Worm (Caenorhabditis elegans) whole organism, L4/young adult: ENCODE data around the gene ZK1236.5.

ENCODE experiments used
- W03F9.2 ChIP-seq: fragments of 150-350 bp; optimal IDR thresholded peaks from 2 replicates; lab custom pipeline; 2014; ENCODE audit warnings: missing biosample characterization, missing genetic modification characterization
- dao-5 ChIP-seq: sonication (generic microtip); optimal IDR thresholded peaks from 2 replicates; lab custom pipeline; 2016; ENCODE audit warnings: missing genotype, missing genetic modification characterization, moderate library complexity, missing compliant biosample characterization
- him-1 ChIP-seq: sonication (generic microtip); optimal IDR thresholded peaks from 2 replicates; lab custom pipeline; 2016; ENCODE audit warnings: missing genotype, missing genetic modification reagents, missing genetic modification characterization, missing compliant biosample characterization

ZK1236.5 gene

DNA sequence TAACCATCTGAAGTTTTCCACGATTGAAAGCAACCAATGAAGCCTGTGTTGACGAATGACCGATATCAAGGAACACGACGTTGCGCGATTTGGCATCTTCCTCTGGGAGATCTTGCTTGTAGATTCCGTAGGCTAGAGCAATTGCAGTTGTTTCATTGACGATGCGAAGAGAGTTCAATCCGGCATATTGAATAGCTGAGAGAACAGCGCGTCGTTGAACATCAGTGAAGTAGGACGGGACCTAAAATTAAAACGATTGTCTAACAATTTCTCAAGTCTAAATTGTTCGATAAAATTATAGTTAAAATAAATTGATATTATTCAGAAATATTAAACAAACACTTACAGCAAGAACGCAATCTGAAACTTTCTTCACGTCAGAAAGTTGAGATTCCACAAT is 14.0 kb upstream of the ZK1236.5 start:
- TF ChIP-seq dao-5 (no peak), W03F9.2 (tag; lab: Kevin White, UChicago) (no peak)

DNA sequence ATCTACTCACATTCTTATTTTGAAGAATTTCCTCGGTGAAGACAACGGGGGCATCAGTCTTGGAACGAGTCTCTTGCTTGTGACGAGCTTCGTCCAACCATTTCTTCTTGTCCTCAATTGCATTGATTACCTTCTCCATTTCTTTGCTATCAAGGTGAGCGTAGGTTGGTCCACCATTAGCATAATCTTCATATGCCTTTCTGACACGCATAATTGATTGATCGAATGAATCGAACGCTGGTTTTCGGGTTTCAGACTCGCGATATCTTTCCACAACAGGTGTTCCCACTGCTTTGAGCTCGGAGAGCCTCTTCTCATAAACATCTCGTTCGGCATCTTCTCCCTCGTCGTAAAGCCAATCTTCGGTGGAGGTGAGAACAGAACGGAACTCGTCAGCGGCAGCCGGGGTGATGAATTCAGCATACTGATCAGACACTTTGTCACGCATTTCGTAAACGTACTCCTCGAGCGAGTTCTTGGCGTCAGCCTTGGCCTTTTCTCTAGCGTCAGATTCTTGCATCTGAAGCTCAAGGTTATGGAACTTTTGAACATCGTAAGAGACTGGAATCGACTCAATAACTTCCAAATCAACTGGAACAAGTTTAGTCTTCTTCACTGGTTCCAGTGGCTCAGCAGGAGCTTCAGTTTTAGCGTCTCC is 12.5 kb upstream of the ZK1236.5 start:
- TF ChIP-seq W03F9.2 (tag; lab: Kevin White, UChicago) = no peak
- TF ChIP-seq him-1 (tag; lab: Kevin White, UChicago) = no peak
- TF ChIP-seq dao-5 = no peak

- TF ChIP-seq W03F9.2 (tag; lab: Kevin White, UChicago) (peak; percentile 91), dao-5 (no peak), him-1 (tag; lab: Kevin White, UChicago) (no peak)
Measured at ce11 chrIII:8443557-8444131, 11.6 kb upstream of the ZK1236.5 start, which contains the start of gene ufbp-1. ufbp-1 (minus strand) TSS chrIII:8443607.

- TF ChIP-seq him-1 (tag; lab: Kevin White, UChicago) (no peak), dao-5 (no peak), W03F9.2 (tag; lab: Kevin White, UChicago) (no peak)
Measured at ce11 chrIII:8439312-8439711, 7.3 kb upstream of the ZK1236.5 start, which contains the start of gene pqn-96. pqn-96 (minus strand) TSS chrIII:8439412.

ce11 chrIII:8437763-8438414 is 5.9 kb upstream of the ZK1236.5 start:
- TF ChIP-seq W03F9.2 (tag; lab: Kevin White, UChicago) (no peak), dao-5 (no peak), him-1 (tag; lab: Kevin White, UChicago) (no peak)

DNA sequence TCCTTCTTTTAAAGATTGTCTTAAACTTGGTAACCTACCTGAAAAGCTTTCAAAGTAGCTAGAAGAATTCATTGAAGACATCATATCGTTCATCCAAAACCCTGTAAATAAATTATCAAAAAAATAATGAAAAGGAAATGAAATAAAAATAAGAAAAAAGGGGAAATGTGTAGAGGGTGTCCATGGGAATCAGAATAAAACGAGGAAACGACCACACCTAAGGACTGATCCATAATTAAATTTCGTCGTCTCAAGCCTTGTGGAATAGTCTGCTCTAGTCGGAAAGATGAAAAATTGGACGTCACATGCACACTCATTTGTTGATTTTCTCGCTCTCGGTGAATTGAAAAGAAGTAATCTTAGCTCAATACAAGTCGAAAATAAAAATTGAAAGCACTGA is 3.1 kb upstream of the ZK1236.5 start, which contains the start of gene ZK1236.9:
Gene ZK1236.9, minus strand, starts transcription at position 101 of the 400 bp plus-strand sequence.
- TF ChIP-seq him-1 (tag; lab: Kevin White, UChicago) = no peak
- TF ChIP-seq dao-5 = no peak
- TF ChIP-seq W03F9.2 (tag; lab: Kevin White, UChicago) = no peak

ce11 chrIII:8429497-8429896 is 2.5 kb downstream of the ZK1236.5 start:
- TF ChIP-seq W03F9.2 (tag; lab: Kevin White, UChicago) (no peak), him-1 (tag; lab: Kevin White, UChicago) (no peak), dao-5 (no peak)

DNA sequence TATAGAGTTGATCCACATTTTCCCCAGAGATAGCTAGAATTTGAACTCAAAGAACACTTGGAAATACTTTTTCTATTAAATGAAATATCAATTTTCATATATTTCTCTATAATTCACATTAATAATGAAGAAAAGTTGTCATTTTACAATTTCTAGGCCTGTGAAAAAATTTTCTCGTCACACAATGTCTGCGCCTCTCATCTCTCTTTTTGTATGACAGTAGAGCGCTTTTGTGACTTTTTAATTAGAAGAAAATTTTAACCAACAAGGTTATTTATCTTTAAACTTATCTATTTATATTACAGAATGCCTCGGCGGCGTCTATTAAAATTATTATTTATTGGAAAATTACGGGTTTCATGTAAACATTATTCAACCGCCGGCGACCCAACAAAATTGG is 3.0 kb downstream of the ZK1236.5 start, which contains the start of gene ZK1236.1:
Gene ZK1236.1, plus strand, starts transcription at position 263 of the 400 bp plus-strand sequence.
- no peak for TF ChIP-seq dao-5
- no peak for TF ChIP-seq W03F9.2 (tag; lab: Kevin White, UChicago)
- no peak for TF ChIP-seq him-1 (tag; lab: Kevin White, UChicago)

DNA sequence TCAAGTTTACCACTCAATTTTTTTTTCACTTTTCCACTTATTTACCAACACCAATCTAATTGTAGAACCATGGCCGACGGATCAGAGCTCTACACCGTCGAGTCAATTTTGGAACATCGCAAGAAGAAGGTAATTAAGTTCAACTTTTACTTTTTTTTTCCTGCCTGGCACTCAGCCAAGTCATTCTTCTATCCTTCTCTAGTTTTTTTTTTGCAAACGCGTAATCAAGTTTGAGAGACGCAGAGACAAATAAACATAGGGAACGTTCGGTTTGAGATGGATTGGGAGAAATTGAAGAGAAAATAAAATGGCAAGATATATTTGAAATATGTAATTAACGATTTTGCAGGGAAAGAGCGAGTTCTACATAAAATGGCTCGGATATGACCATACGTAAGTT is 5.7 kb downstream of the ZK1236.5 start, which contains the start of gene cec-1:
Gene cec-1, plus strand, starts transcription at position 63 of the 400 bp plus-strand sequence.
- TF ChIP-seq dao-5 (no peak), W03F9.2 (tag; lab: Kevin White, UChicago) (no peak), him-1 (tag; lab: Kevin White, UChicago) (no peak)

ce11 chrIII:8425076-8425475 is 6.9 kb downstream of the ZK1236.5 start:
- no peak for TF ChIP-seq W03F9.2 (tag; lab: Kevin White, UChicago)
- peak; percentile 56 for TF ChIP-seq dao-5
- TF ChIP-seq him-1 (tag; lab: Kevin White, UChicago) = peak; percentile 61

- no peak for TF ChIP-seq him-1 (tag; lab: Kevin White, UChicago)
- no peak for TF ChIP-seq dao-5
- TF ChIP-seq W03F9.2 (tag; lab: Kevin White, UChicago) = no peak
Measured at ce11 chrIII:8417968-8418267, 14.1 kb downstream of the ZK1236.5 start, which contains the start of gene sor-1. sor-1 (plus strand) TSS chrIII:8418168.

ce11 chrIII:8417192-8417967 is 14.6 kb downstream of the ZK1236.5 start:
- peak; percentile 29 for TF ChIP-seq dao-5
- TF ChIP-seq W03F9.2 (tag; lab: Kevin White, UChicago) = peak; percentile 78
- TF ChIP-seq him-1 (tag; lab: Kevin White, UChicago) = peak; percentile 95

DNA sequence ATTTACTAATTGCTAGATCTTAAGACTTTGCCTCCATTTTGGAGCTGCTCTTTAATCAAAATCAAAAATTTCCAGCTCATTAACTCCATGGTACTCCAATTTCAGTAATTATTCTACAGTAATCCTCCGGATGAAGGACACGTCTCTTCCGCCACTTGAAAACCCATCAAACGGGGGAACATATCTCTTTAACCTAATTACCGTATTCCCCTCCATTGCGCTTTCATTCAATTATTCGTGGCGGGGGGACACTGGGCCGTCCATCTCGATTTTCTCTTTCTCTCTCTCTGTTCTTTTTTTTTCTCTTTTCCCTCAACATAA is 15.2 kb downstream of the ZK1236.5 start:
- TF ChIP-seq W03F9.2 (tag; lab: Kevin White, UChicago) (no peak), him-1 (tag; lab: Kevin White, UChicago) (no peak), dao-5 (no peak)
